Fruit fly (Drosophila melanogaster): ENCODE measurements around the gene CG7453.
A peak's percentile ranks its signal among the peaks of the same experiment; 100 is the strongest.

CG7453 gene

DNA sequence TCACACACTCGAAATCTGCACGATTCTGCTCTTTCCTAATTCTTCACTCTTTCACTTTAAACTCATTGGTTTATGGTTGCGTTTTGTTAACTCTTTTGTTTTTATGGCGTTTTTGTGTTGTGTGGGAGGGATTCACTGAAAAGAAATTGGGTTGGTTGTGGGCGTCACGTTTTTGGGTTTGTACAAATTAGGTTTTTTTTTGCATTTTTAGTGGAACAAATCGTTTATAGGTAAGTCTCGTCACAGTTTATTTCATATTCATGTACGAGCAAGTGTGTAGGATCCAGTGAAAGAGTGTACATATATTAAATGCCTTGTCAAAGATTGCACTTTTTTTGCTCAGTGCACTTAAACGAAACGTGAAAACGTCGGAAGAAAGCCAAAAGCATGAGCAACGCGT lies 15.2 kb upstream of the CG7453 start (continued):
- TF ChIP-seq pho (GFP tag; optimal IDR thresholded peaks at IDR 0.05): no peak
- TF ChIP-seq org-1 (GFP tag; optimal IDR thresholded peaks at IDR 0.05): no peak
- TF ChIP-seq CG2199 (GFP tag; IDR thresholded peaks at IDR 0.05): no peak
- no peak for TF ChIP-seq CG4617 (GFP tag; optimal IDR thresholded peaks at IDR 0.05; ENCODE audit: borderline replicate concordance)
- TF ChIP-seq fd96Cb (tag; optimal IDR thresholded peaks at IDR 0.05): no peak
- no peak for TF ChIP-seq vnd (GFP tag; IDR thresholded peaks at IDR 0.05; ENCODE audit: partially characterized antibody)
- TF ChIP-seq CG17361 (GFP tag; IDR thresholded peaks at IDR 0.05): no peak
- no peak for TF ChIP-seq scrt (GFP tag; optimal IDR thresholded peaks at IDR 0.05)
- peak; percentile 30 for TF ChIP-seq lab (GFP tag; optimal IDR thresholded peaks at IDR 0.05)
- no peak for TF ChIP-seq CG18599 (GFP tag; optimal IDR thresholded peaks at IDR 0.05)
- TF ChIP-seq CG4854 (GFP tag; optimal IDR thresholded peaks at IDR 0.05): no peak
- peak; percentile 25 for TF ChIP-seq CG12659 (GFP tag; optimal IDR thresholded peaks at IDR 0.05)
- no peak for TF ChIP-seq gt (GFP tag; IDR thresholded peaks at IDR 0.05)
- TF ChIP-seq Dad (GFP tag; optimal IDR thresholded peaks at IDR 0.05): no peak
- TF ChIP-seq Adf1 (GFP tag; IDR thresholded peaks at IDR 0.05): no peak
- no peak for TF ChIP-seq p53 (GFP tag; optimal IDR thresholded peaks at IDR 0.05)
- no peak for TF ChIP-seq Dref (GFP tag; IDR thresholded peaks at IDR 0.05)
- no peak for TF ChIP-seq CG9932 (GFP tag; IDR thresholded peaks at IDR 0.05)
- TF ChIP-seq Sin3A (optimal IDR thresholded peaks at IDR 0.05): no peak
- TF ChIP-seq Awh (GFP tag; IDR thresholded peaks at IDR 0.05): no peak
- TF ChIP-seq CG17612 (GFP tag; IDR thresholded peaks at IDR 0.05): no peak
- TF ChIP-seq ken (GFP tag; IDR thresholded peaks at IDR 0.05): 0 out of 3 replicates have a peak, but pooled peaks have one; percentile 30
- no peak for TF ChIP-seq emc (GFP tag; optimal IDR thresholded peaks at IDR 0.05)
- TF ChIP-seq Doc3 (GFP tag; IDR thresholded peaks at IDR 0.05; ENCODE audit: partially characterized antibody): no peak
- no peak for TF ChIP-seq luna (GFP tag; optimal IDR thresholded peaks at IDR 0.05)
- no peak for TF ChIP-seq en (GFP tag; optimal IDR thresholded peaks at IDR 0.05)
- no peak for TF ChIP-seq sim (GFP tag; IDR thresholded peaks at IDR 0.05)
- TF ChIP-seq mld (GFP tag; IDR thresholded peaks at IDR 0.05; ENCODE audit: partially characterized antibody): no peak
- no peak for TF ChIP-seq nerfin-1 (tag; optimal IDR thresholded peaks at IDR 0.05)
- no peak for TF ChIP-seq CG11560 (tag; IDR thresholded peaks at IDR 0.05)
- no peak for TF ChIP-seq dmrt11E (tag; optimal IDR thresholded peaks at IDR 0.05)
- TF ChIP-seq klu (GFP tag; IDR thresholded peaks at IDR 0.05): no peak
- peak; percentile 75 for TF ChIP-seq sens (GFP tag)
- no peak for TF ChIP-seq CG10267 (tag; optimal IDR thresholded peaks at IDR 0.05)
- no peak for TF ChIP-seq CG4730 (GFP tag; IDR thresholded peaks at IDR 0.05)
- TF ChIP-seq CG1529 (GFP tag; optimal IDR thresholded peaks at IDR 0.05): no peak
- no peak for TF ChIP-seq CG11696 (GFP tag; IDR thresholded peaks at IDR 0.05)
- peak; percentile 45 for TF ChIP-seq CG15269 (tag; optimal IDR thresholded peaks at IDR 0.05)
- peak; percentile 0 for TF ChIP-seq CG6854 (GFP tag; optimal IDR thresholded peaks at IDR 0.05)
- no peak for TF ChIP-seq CG3847 (GFP tag; IDR thresholded peaks at IDR 0.05)
- 0 out of 2 replicates have a peak, but pooled peaks have one; percentile 10 for TF ChIP-seq Xrp1 (GFP tag; IDR thresholded peaks at IDR 0.05)
- no peak for TF ChIP-seq gce (GFP tag; IDR thresholded peaks at IDR 0.05)
- TF ChIP-seq H2.0 (GFP tag; IDR thresholded peaks at IDR 0.05): no peak
- peak; percentile 42 for TF ChIP-seq Xbp1 (GFP tag; optimal IDR thresholded peaks at IDR 0.05)
- no peak for TF ChIP-seq cas (GFP tag; IDR thresholded peaks at IDR 0.05)
- no peak for TF ChIP-seq CG17186 (GFP tag; optimal IDR thresholded peaks at IDR 0.05)
- TF ChIP-seq ftz-f1 (GFP tag; optimal IDR thresholded peaks at IDR 0.05): no peak
- TF ChIP-seq B-H1 (GFP tag; IDR thresholded peaks at IDR 0.05): no peak
- TF ChIP-seq CG6813 (GFP tag; optimal IDR thresholded peaks at IDR 0.05): no peak
- TF ChIP-seq insv (GFP tag; optimal IDR thresholded peaks at IDR 0.05): no peak
- TF ChIP-seq CG17802 (tag; optimal IDR thresholded peaks at IDR 0.05): no peak
- TF ChIP-seq CG11456 (GFP tag; IDR thresholded peaks at IDR 0.05): no peak
- TF ChIP-seq gsb (GFP tag; IDR thresholded peaks at IDR 0.05): no peak
